Fruit fly (Drosophila melanogaster): Measurements from ENCODE around the gene mRpS30.

- no peak for TF ChIP-seq kay (GFP tag; ENCODE audit: borderline replicate concordance)
- TF ChIP-seq CG7101 (tag; optimal IDR thresholded peaks at IDR 0.05) = no peak
- no peak for TF ChIP-seq CG12768 (GFP tag; optimal IDR thresholded peaks at IDR 0.05)
- no peak for TF ChIP-seq CG7045 (GFP tag; optimal IDR thresholded peaks at IDR 0.05)
- no peak for TF ChIP-seq Mnt (GFP tag; optimal IDR thresholded peaks at IDR 0.05)
- no peak for TF ChIP-seq CG11617 (GFP tag; optimal IDR thresholded peaks at IDR 0.05)
- TF ChIP-seq cic (GFP tag; optimal IDR thresholded peaks at IDR 0.05) = no peak
- no peak for TF ChIP-seq CG33017 (tag; optimal IDR thresholded peaks at IDR 0.05)
- no peak for TF ChIP-seq pad (GFP tag; optimal IDR thresholded peaks at IDR 0.05)
- TF ChIP-seq Hr96 (GFP tag; optimal IDR thresholded peaks at IDR 0.05) = no peak
- TF ChIP-seq CG5204 (GFP tag; optimal IDR thresholded peaks at IDR 0.05) = no peak
- TF ChIP-seq ovo (GFP tag; optimal IDR thresholded peaks at IDR 0.05) = no peak
- TF ChIP-seq toe (GFP tag; optimal IDR thresholded peaks at IDR 0.05) = no peak
- TF ChIP-seq CG1620 (GFP tag; optimal IDR thresholded peaks at IDR 0.05) = no peak
Observed at dm6 chrX:15816127-15816526, 30.3 kb downstream of the mRpS30 start.
